Fruit fly (Drosophila melanogaster): ENCODE measurements around the gene CG3078.

The CG3078 gene

dm6 chrX:2301069-2301508, 41.4 kb upstream of the CG3078 start:
- TF ChIP-seq h (optimal IDR thresholded peaks at IDR 0.05), result no peak
- no peak for TF ChIP-seq insv (optimal IDR thresholded peaks at IDR 0.05)
- no peak for TF ChIP-seq Sin3A (optimal IDR thresholded peaks at IDR 0.05)
- TF ChIP-seq psq (optimal IDR thresholded peaks at IDR 0.05), result no peak
- no peak for TF ChIP-seq Myc (optimal IDR thresholded peaks at IDR 0.05)
- no peak for TF ChIP-seq ttk (optimal IDR thresholded peaks at IDR 0.05)

- no peak for TF ChIP-seq h (optimal IDR thresholded peaks at IDR 0.05)
- no peak for TF ChIP-seq Sin3A (optimal IDR thresholded peaks at IDR 0.05)
- no peak for TF ChIP-seq psq (optimal IDR thresholded peaks at IDR 0.05)
- TF ChIP-seq Myc (optimal IDR thresholded peaks at IDR 0.05), result no peak
These were observed 40.8 kb upstream of the CG3078 start for dm6 chrX:2300293-2301068.

dm6 chrX:2298708-2299370, 39.2 kb upstream of the CG3078 start:
- no peak for TF ChIP-seq psq (optimal IDR thresholded peaks at IDR 0.05)
- TF ChIP-seq insv (optimal IDR thresholded peaks at IDR 0.05), result no peak
- no peak for TF ChIP-seq h (optimal IDR thresholded peaks at IDR 0.05)
- no peak for TF ChIP-seq Myc (optimal IDR thresholded peaks at IDR 0.05)
- TF ChIP-seq ttk (optimal IDR thresholded peaks at IDR 0.05), result no peak
- TF ChIP-seq Sin3A (optimal IDR thresholded peaks at IDR 0.05), result no peak

- TF ChIP-seq Sin3A (optimal IDR thresholded peaks at IDR 0.05), result no peak
- TF ChIP-seq h (optimal IDR thresholded peaks at IDR 0.05), result no peak
- no peak for TF ChIP-seq Myc (optimal IDR thresholded peaks at IDR 0.05)
- no peak for TF ChIP-seq insv (optimal IDR thresholded peaks at IDR 0.05)
These were observed 38.0 kb upstream of the CG3078 start for dm6 chrX:2297428-2298200.

dm6 chrX:2296230-2297044, 36.8 kb upstream of the CG3078 start:
- no peak for TF ChIP-seq Myc (optimal IDR thresholded peaks at IDR 0.05)
- TF ChIP-seq psq (optimal IDR thresholded peaks at IDR 0.05), result no peak
- no peak for TF ChIP-seq insv (optimal IDR thresholded peaks at IDR 0.05)
- TF ChIP-seq ttk (optimal IDR thresholded peaks at IDR 0.05), result no peak
- TF ChIP-seq h (optimal IDR thresholded peaks at IDR 0.05), result no peak
- no peak for TF ChIP-seq Sin3A (optimal IDR thresholded peaks at IDR 0.05)

dm6 chrX:2295435-2296229, 36.0 kb upstream of the CG3078 start, which contains the start of gene Raf:
Raf (plus strand) TSS chrX:2295466.
- no peak for TF ChIP-seq Myc (optimal IDR thresholded peaks at IDR 0.05)
- TF ChIP-seq insv (optimal IDR thresholded peaks at IDR 0.05), result no peak
- no peak for TF ChIP-seq h (optimal IDR thresholded peaks at IDR 0.05)
- TF ChIP-seq ttk (optimal IDR thresholded peaks at IDR 0.05), result no peak
- TF ChIP-seq psq (optimal IDR thresholded peaks at IDR 0.05), result no peak
- no peak for TF ChIP-seq Sin3A (optimal IDR thresholded peaks at IDR 0.05)

dm6 chrX:2294474-2295434, 35.1 kb upstream of the CG3078 start:
- TF ChIP-seq psq (optimal IDR thresholded peaks at IDR 0.05), result no peak
- no peak for TF ChIP-seq insv (optimal IDR thresholded peaks at IDR 0.05)
- TF ChIP-seq Myc (optimal IDR thresholded peaks at IDR 0.05), result no peak
- no peak for TF ChIP-seq h (optimal IDR thresholded peaks at IDR 0.05)
- no peak for TF ChIP-seq Sin3A (optimal IDR thresholded peaks at IDR 0.05)
- no peak for TF ChIP-seq ttk (optimal IDR thresholded peaks at IDR 0.05)

- TF ChIP-seq insv (optimal IDR thresholded peaks at IDR 0.05) (no peak), Myc (optimal IDR thresholded peaks at IDR 0.05) (no peak), ttk (optimal IDR thresholded peaks at IDR 0.05) (no peak), psq (optimal IDR thresholded peaks at IDR 0.05) (no peak), Sin3A (optimal IDR thresholded peaks at IDR 0.05) (no peak), h (optimal IDR thresholded peaks at IDR 0.05) (no peak)
These were observed 33.8 kb upstream of the CG3078 start, which contains the start of gene CG2865 for dm6 chrX:2293294-2293988. CG2865 (minus strand) TSS chrX:2293411.

dm6 chrX:2292410-2292809, 32.7 kb upstream of the CG3078 start:
- TF ChIP-seq ttk (optimal IDR thresholded peaks at IDR 0.05) (no peak), insv (optimal IDR thresholded peaks at IDR 0.05) (no peak), h (optimal IDR thresholded peaks at IDR 0.05) (no peak), Sin3A (optimal IDR thresholded peaks at IDR 0.05) (no peak)
